Worm (Caenorhabditis elegans) whole organism, L4/young adult: ENCODE data around the gene K09H11.4.
A peak's percentile ranks its signal among the peaks of the same experiment; 100 is the strongest.

Experiments used
- W03F9.2 ChIP-seq: fragments of 150-350 bp; optimal IDR thresholded peaks from 2 replicates; lab custom pipeline; 2014; ENCODE audit warnings: missing biosample characterization, missing genetic modification characterization
- dao-5 ChIP-seq: sonication (generic microtip); optimal IDR thresholded peaks from 2 replicates; lab custom pipeline; 2016; ENCODE audit warnings: missing genotype, missing genetic modification characterization, moderate library complexity, missing compliant biosample characterization
- him-1 ChIP-seq: sonication (generic microtip); optimal IDR thresholded peaks from 2 replicates; lab custom pipeline; 2016; ENCODE audit warnings: missing genotype, missing genetic modification reagents, missing genetic modification characterization, missing compliant biosample characterization

Gene K09H11.4

ce11 chrV:5701106-5701505, 25.3 kb downstream of the K09H11.4 start:
- no peak for TF ChIP-seq him-1 (tag; lab: Kevin White, UChicago)
- no peak for TF ChIP-seq W03F9.2 (tag; lab: Kevin White, UChicago)
- no peak for TF ChIP-seq dao-5 (tag; lab: Kevin White, UChicago)

ce11 chrV:5699835-5700441, 26.4 kb downstream of the K09H11.4 start, which contains the start of gene clec-1:
Gene clec-1, plus strand, starts transcription at chrV:5700154.
- TF ChIP-seq him-1 (tag; lab: Kevin White, UChicago), result no peak
- no peak for TF ChIP-seq dao-5 (tag; lab: Kevin White, UChicago)
- TF ChIP-seq W03F9.2 (tag; lab: Kevin White, UChicago), result no peak

- TF ChIP-seq W03F9.2 (tag; lab: Kevin White, UChicago) (no peak), him-1 (tag; lab: Kevin White, UChicago) (no peak), dao-5 (tag; lab: Kevin White, UChicago) (no peak)
Observed at ce11 chrV:5697581-5697980, 28.8 kb downstream of the K09H11.4 start.

ce11 chrV:5696177-5696576, 30.2 kb downstream of the K09H11.4 start:
- no peak for TF ChIP-seq him-1 (tag; lab: Kevin White, UChicago)
- TF ChIP-seq W03F9.2 (tag; lab: Kevin White, UChicago), result no peak
- TF ChIP-seq dao-5 (tag; lab: Kevin White, UChicago), result no peak

- TF ChIP-seq W03F9.2 (tag; lab: Kevin White, UChicago), result no peak
- TF ChIP-seq dao-5 (tag; lab: Kevin White, UChicago), result no peak
- no peak for TF ChIP-seq him-1 (tag; lab: Kevin White, UChicago)
Observed at ce11 chrV:5695635-5696034, 30.7 kb downstream of the K09H11.4 start.

ce11 chrV:5693595-5693994, 32.8 kb downstream of the K09H11.4 start:
- TF ChIP-seq W03F9.2 (tag; lab: Kevin White, UChicago) (no peak), dao-5 (tag; lab: Kevin White, UChicago) (no peak), him-1 (tag; lab: Kevin White, UChicago) (no peak)

ce11 chrV:5691665-5692407, 34.5 kb downstream of the K09H11.4 start, which contains the start of gene F25B4.8:
Gene F25B4.8, minus strand, starts transcription at chrV:5691715.
- TF ChIP-seq him-1 (tag; lab: Kevin White, UChicago), result no peak
- no peak for TF ChIP-seq W03F9.2 (tag; lab: Kevin White, UChicago)
- no peak for TF ChIP-seq dao-5 (tag; lab: Kevin White, UChicago)

- TF ChIP-seq him-1 (tag; lab: Kevin White, UChicago) (no peak), W03F9.2 (tag; lab: Kevin White, UChicago) (no peak), dao-5 (tag; lab: Kevin White, UChicago) (no peak)
Observed at ce11 chrV:5687115-5687979, 39.0 kb downstream of the K09H11.4 start, which contains the start of gene F25B4.7. Gene F25B4.7, minus strand, starts transcription at chrV:5687226.

- TF ChIP-seq W03F9.2 (tag; lab: Kevin White, UChicago) (peak; percentile 85), dao-5 (tag; lab: Kevin White, UChicago) (no peak), him-1 (tag; lab: Kevin White, UChicago) (peak; percentile 19)
Observed at ce11 chrV:5684534-5684933, 41.8 kb downstream of the K09H11.4 start, which contains the start of the genes hmgs-1 and F25B4.4. Gene hmgs-1, minus strand, starts transcription at chrV:5684589. Gene F25B4.4, plus strand, starts transcription at chrV:5684873.

ce11 chrV:5682530-5682929, 43.8 kb downstream of the K09H11.4 start, which contains the start of gene prp-39:
Gene prp-39, minus strand, starts transcription at chrV:5682630.
- TF ChIP-seq W03F9.2 (tag; lab: Kevin White, UChicago), result no peak
- no peak for TF ChIP-seq him-1 (tag; lab: Kevin White, UChicago)

- TF ChIP-seq him-1 (tag; lab: Kevin White, UChicago) (no peak), W03F9.2 (tag; lab: Kevin White, UChicago) (no peak)
Observed at ce11 chrV:5677947-5678346, 48.4 kb downstream of the K09H11.4 start.

ce11 chrV:5676011-5676410, 50.4 kb downstream of the K09H11.4 start, which contains the start of gene pqn-13:
Gene pqn-13, minus strand, starts transcription at chrV:5676111.
- no peak for TF ChIP-seq W03F9.2 (tag; lab: Kevin White, UChicago)
- no peak for TF ChIP-seq dao-5 (tag; lab: Kevin White, UChicago)
- TF ChIP-seq him-1 (tag; lab: Kevin White, UChicago), result no peak
